Fruit fly (Drosophila melanogaster): Measurements from ENCODE around the gene CG2182.

Gene CG2182

dm6 chr3R:5686049-5686757 lies 26.5 kb upstream of the CG2182 start (continued):
- TF ChIP-seq CG34406 (GFP tag; optimal IDR thresholded peaks at IDR 0.05) (peak; percentile 25), salr (GFP tag; optimal IDR thresholded peaks at IDR 0.05) (no peak), net (GFP tag; optimal IDR thresholded peaks at IDR 0.05) (no peak), svp (GFP tag) (peak; percentile 79), CG11294 (GFP tag; IDR thresholded peaks at IDR 0.05) (no peak), CG3032 (tag; optimal IDR thresholded peaks at IDR 0.05) (peak; percentile 40), Hr38 (GFP tag; optimal IDR thresholded peaks at IDR 0.05) (no peak), acj6 (GFP tag; optimal IDR thresholded peaks at IDR 0.05) (peak; percentile 8), CG16779 (tag; optimal IDR thresholded peaks at IDR 0.05) (no peak), CG10631 (GFP tag; optimal IDR thresholded peaks at IDR 0.05) (peak; percentile 39), CG6276 (GFP tag; optimal IDR thresholded peaks at IDR 0.05) (peak; percentile 25), pdm3 (GFP tag; optimal IDR thresholded peaks at IDR 0.05) (peak; percentile 51), Ets21C (GFP tag; optimal IDR thresholded peaks at IDR 0.05) (peak; percentile 9), Sox14 (GFP tag; optimal IDR thresholded peaks at IDR 0.05) (peak; percentile 54), CG8119 (GFP tag; IDR thresholded peaks at IDR 0.05) (0 out of 3 replicates have a peak, but pooled peaks have one; percentile 35), cyc (GFP tag; optimal IDR thresholded peaks at IDR 0.05) (peak; percentile 50), Eip75B (GFP tag; optimal IDR thresholded peaks at IDR 0.05) (peak; percentile 43)

dm6 chr3R:5685269-5686048 lies 25.7 kb upstream of the CG2182 start, which contains the start of the genes Rab23 and plx:
Gene Rab23, minus strand, starts transcription at chr3R:5685434.
Gene plx, plus strand, starts transcription at chr3R:5685855.
- TF ChIP-seq CG1621 (tag; optimal IDR thresholded peaks at IDR 0.05) = no peak
- no peak for TF ChIP-seq ss (GFP tag; optimal IDR thresholded peaks at IDR 0.05)
- TF ChIP-seq Blimp-1 (GFP tag; optimal IDR thresholded peaks at IDR 0.05) = no peak
- no peak for TF ChIP-seq Sox14 (GFP tag; optimal IDR thresholded peaks at IDR 0.05)
- no peak for TF ChIP-seq CG6854 (GFP tag; optimal IDR thresholded peaks at IDR 0.05)
- TF ChIP-seq Smox (GFP tag; optimal IDR thresholded peaks at IDR 0.05) = peak; percentile 22
- no peak for TF ChIP-seq dac (GFP tag; optimal IDR thresholded peaks at IDR 0.05)
- peak; percentile 17 for TF ChIP-seq CG31627 (GFP tag; optimal IDR thresholded peaks at IDR 0.05)
- peak; percentile 73 for TF ChIP-seq fkh (GFP tag; optimal IDR thresholded peaks at IDR 0.05)
- no peak for TF ChIP-seq vri (GFP tag; optimal IDR thresholded peaks at IDR 0.05)
- TF ChIP-seq CG8119 (GFP tag; IDR thresholded peaks at IDR 0.05) = no peak
- TF ChIP-seq CG7368 (GFP tag; optimal IDR thresholded peaks at IDR 0.05) = peak; percentile 7
- TF ChIP-seq CG6808 (GFP tag; optimal IDR thresholded peaks at IDR 0.05) = no peak
- TF ChIP-seq CG34406 (GFP tag; optimal IDR thresholded peaks at IDR 0.05) = no peak
- no peak for TF ChIP-seq CG11294 (GFP tag; IDR thresholded peaks at IDR 0.05)
- no peak for TF ChIP-seq CG6276 (GFP tag; optimal IDR thresholded peaks at IDR 0.05)
- no peak for TF ChIP-seq CG4318 (GFP tag; optimal IDR thresholded peaks at IDR 0.05)
- TF ChIP-seq fd85E (GFP tag; optimal IDR thresholded peaks at IDR 0.05) = no peak
- no peak for TF ChIP-seq Ets96B (tag; optimal IDR thresholded peaks at IDR 0.05)
- no peak for TF ChIP-seq CG16779 (tag; optimal IDR thresholded peaks at IDR 0.05)
- TF ChIP-seq spab (GFP tag; optimal IDR thresholded peaks at IDR 0.05) = no peak
- no peak for TF ChIP-seq CG9139 (GFP tag; optimal IDR thresholded peaks at IDR 0.05)
- TF ChIP-seq Hr38 (GFP tag; optimal IDR thresholded peaks at IDR 0.05) = no peak
- TF ChIP-seq dsx (GFP tag; optimal IDR thresholded peaks at IDR 0.05; ENCODE audit: poor library complexity, severe bottlenecking) = no peak
- peak; percentile 10; the same call in 1 of the 3 replicates for TF ChIP-seq CG6163 (GFP tag; IDR thresholded peaks at IDR 0.05)
- peak; percentile 67 for TF ChIP-seq achi (GFP tag; optimal IDR thresholded peaks at IDR 0.05)
- no peak for TF ChIP-seq CG11762 (GFP tag; optimal IDR thresholded peaks at IDR 0.05; ENCODE audit: insufficient read depth)
- TF ChIP-seq CG32006 (GFP tag; optimal IDR thresholded peaks at IDR 0.05) = no peak
- TF ChIP-seq eg (GFP tag; IDR thresholded peaks at IDR 0.05) = 0 out of 3 replicates have a peak, but pooled peaks have one; percentile 4
- no peak for TF ChIP-seq Eip93F (GFP tag; optimal IDR thresholded peaks at IDR 0.05)
- TF ChIP-seq salr (GFP tag; optimal IDR thresholded peaks at IDR 0.05) = no peak
- TF ChIP-seq Sox15 (GFP tag; optimal IDR thresholded peaks at IDR 0.05) = no peak
- peak; percentile 42 for TF ChIP-seq pdm3 (GFP tag; optimal IDR thresholded peaks at IDR 0.05)
- no peak for TF ChIP-seq CG8319 (GFP tag; optimal IDR thresholded peaks at IDR 0.05)
- no peak for TF ChIP-seq Ets21C (GFP tag; optimal IDR thresholded peaks at IDR 0.05)
- TF ChIP-seq Met (GFP tag; optimal IDR thresholded peaks at IDR 0.05) = peak; percentile 22
- TF ChIP-seq Eip78C (GFP tag) = peak; percentile 61
- no peak for TF ChIP-seq Hr4 (GFP tag; optimal IDR thresholded peaks at IDR 0.05)
- no peak for TF ChIP-seq Gug (GFP tag; IDR thresholded peaks at IDR 0.05)

Measured in whole organism, prepupa.